Fruit fly (Drosophila melanogaster) whole organism, larva: ENCODE measurements around the gene ATPsynGL.

Experiments used
- noc ChIP-seq: fragments of 200-800 bp; sonication (Bioruptor generic); optimal IDR thresholded peaks from 3 replicates; lab custom pipeline; 2019; ENCODE audit warnings: missing biosample characterization, mild to moderate bottlenecking, missing genetic modification characterization, moderate library complexity

Gene ATPsynGL

DNA sequence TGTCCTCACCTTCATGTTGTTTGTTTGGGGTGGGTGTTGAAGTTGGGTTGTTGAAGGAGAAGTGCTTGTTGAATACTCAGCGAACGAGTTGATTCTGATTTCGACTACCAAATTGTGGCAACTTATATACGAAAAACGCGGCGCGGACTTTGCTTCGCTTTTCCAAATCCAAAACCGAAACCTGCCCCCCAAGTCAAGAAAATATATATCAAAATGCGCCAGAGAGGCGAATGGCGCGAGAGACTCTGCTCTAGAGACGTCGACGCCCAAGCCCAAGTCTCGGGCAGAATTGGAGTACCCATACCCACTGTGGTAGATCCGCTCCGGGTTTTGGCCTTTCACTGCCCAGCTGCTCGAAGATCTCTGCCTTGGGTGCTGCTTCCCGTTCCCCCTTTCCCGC lies 2.3 kb upstream of the ATPsynGL start, which contains the start of gene CG7214:
CG7214 (minus strand) TSS at position 101 of the 400 bp plus-strand sequence.
- TF ChIP-seq noc (tag; lab: Kevin White, UChicago) = no peak

DNA sequence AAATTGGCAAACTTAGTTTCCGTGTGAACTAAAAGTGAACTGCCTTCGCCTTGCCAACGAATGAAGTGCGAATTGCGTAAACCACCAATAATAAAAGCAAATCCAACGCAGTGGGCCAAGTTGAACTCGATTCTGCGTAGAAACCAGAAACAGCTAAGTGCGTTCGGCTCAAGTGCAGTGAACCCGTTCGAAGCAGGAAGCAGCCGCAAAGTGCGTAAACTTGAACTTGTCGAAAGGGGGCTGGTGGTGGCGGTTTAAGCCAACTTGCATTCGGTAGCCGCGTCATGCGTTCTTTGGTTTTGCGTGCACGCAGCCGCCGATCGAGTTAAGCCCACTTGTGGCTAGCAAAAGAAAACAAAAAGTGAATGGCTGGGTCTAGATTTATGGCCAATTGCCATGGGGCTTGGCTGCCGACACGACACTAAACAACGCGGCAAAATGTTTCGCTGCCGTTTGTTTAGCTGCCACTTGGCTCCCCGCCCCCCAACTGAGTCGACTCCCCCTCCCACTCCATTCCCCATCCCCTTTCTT lies 3.6 kb downstream of the ATPsynGL start:
- TF ChIP-seq noc (tag; lab: Kevin White, UChicago) = no peak

DNA sequence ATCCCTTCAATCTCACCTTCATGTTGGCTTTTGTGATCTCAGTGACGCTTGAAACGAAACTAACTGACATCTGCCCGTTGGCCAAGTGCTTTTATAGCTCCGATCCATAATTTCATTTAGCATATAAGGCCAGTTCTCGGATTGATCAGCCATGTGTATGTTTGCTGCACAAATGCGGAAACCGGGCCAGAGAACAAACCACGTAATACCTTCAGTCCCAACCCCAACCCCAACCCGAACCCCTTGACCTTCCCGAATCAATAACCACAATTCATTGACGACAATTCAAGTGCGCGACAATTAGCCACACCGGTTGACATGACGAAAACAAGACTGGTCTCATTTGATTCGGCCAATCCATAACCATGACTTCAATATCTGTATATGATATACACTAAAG lies 6.0 kb downstream of the ATPsynGL start, which contains the start of gene CG7203:
CG7203 (minus strand) TSS at position 101 of the 400 bp plus-strand sequence.
- TF ChIP-seq noc (tag; lab: Kevin White, UChicago) = no peak

DNA sequence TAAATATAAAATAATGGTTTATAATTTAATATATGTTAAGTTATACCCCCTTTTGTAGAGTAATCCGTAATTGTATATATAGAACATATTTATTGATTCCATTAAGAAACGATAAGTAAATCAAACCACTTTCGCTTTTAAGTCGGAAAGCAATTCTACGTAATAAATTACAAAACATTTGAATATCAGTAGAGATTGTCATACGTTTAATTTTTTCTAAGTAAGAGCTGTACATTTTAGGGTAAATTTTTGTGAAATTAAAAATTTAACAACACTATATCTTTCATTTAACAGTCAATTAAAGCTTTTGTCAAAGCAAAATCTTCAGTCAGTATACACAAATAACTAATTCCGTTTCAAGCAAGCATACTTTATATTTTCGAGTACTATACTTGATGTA lies 6.8 kb downstream of the ATPsynGL start, which contains the start of gene CG46025:
CG46025 (plus strand) TSS at position 301 of the 400 bp plus-strand sequence.
- TF ChIP-seq noc (tag; lab: Kevin White, UChicago) = no peak

DNA sequence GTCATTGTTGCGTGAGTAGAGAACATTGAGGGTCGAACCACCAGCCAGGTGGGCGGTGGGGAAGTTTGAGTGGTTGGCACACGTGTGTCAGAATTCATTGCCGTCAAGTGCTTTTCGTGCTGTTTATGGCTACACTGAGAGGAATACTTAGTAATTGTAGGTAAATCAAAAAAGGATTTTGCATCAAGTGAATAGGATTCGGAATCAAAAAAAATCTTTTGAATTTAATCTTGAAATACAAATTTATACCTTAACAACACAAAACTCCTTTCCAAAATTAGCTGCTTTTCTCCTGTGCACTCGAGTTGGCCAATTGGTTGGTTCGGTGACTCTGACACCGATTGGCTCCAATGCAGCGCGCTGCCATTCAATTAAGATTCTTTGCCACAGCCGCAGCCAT lies 7.5 kb downstream of the ATPsynGL start:
- TF ChIP-seq noc (tag; lab: Kevin White, UChicago) = no peak

DNA sequence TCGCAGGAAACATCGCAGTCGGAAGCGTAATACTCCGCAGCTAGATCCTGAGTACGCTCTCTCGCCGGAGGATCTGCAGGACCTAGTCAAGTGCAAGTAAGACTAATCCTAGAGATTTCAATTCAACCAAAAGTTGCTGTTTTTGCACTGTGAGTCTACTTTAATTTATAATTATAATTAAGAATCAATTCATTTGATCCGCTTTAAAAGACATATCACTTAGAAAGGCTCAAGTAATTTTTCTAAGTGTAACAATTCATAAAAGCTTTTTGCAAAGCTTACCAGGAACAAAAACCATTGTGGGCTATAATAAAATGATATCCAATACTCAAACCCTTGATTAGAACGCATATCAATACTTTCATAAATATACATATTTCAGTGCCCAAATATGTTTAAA lies 9.8 kb downstream of the ATPsynGL start:
- TF ChIP-seq noc (tag; lab: Kevin White, UChicago) = no peak

DNA sequence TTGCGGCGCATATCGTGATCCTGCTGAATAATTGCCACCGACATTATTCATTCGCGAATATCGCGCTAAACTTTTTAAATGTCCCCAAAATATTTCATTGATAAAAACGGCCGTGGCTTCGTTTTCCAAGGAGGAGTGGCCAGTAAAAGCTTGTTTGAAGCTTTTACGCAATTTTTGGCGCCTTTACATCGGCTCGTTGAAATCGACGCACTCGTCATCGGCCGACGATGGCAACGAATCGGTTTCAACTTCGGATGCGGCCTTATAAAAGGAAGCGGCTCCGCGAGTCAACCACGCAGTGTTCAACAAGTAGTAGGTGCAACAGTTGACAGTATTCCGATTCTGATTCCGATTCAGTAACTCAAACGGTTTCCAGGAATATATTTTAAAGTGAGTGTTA lies 20.3 kb downstream of the ATPsynGL start, which contains the start of gene CG7191:
CG7191 (plus strand) TSS at position 301 of the 400 bp plus-strand sequence.
- no peak for TF ChIP-seq noc (tag; lab: Kevin White, UChicago)

DNA sequence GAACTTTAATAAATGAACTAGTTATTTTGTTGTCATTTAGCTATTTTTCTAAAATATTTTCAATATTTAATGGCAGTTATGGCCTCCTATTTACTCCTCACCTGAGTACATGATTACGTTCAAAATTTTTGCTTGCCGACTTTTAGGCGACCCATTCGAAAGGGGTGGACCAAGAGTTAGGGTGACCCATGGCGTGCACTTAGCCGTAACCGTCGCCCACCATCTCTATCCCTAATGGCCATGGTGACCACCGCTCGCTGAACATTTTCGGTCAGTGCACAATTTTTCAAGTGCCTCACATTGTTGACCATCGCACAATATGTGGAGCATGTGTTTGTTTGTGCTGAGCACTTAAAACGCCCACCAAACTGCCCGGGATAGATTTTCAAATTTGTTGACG lies 24.8 kb downstream of the ATPsynGL start:
- no peak for TF ChIP-seq noc (tag; lab: Kevin White, UChicago)

DNA sequence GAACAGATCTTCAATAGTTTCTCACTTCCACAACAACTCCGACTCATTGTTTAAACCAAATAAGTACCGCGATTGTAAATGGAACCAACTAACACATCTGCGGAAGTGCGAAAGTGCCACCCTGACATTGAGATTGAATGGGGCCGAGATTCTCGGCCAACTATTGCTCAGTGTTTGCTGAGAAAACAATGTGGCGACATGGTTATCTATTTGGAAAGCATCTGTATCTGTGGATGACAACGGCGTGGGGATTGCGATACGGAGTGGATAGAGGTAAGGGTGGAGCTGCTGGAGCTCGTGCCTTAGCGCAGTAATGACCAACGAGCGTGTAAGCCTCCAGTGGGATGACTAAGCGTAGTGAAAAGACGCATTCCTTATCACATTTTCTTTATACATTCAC lies 28.2 kb downstream of the ATPsynGL start:
- no peak for TF ChIP-seq noc (tag; lab: Kevin White, UChicago)

DNA sequence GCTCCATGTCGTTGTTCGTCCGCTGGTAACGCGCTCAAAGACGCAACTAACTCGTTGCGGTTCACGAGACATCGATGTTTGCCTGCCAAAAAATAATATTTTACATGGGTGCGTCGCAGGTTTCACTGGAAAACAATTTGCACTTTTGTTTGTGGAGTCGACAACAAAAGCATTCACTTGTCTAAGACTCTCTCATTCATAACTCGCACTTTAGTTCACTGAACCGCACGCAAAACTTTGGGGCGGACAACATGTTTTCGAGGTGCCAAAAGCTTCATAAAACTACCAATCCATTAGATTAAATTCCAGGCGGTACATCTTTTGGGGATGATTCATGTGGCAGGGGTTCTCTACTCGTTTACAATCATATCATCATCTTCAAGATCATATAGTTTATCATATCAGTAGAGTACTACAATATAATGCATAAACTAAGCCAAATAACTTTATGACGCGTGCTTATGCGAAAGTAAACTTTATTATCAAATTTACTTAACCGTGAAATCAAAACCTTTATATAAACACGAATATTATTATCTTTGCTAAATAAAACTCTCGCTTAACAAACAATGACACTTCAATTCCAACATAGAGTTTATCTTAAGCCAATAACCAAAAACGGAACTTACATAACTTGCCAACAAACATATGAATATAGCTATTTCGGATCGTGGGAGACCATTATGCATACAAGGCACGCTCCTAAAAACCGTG lies 31.1 kb downstream of the ATPsynGL start, which contains the start of gene CG7179:
CG7179 (minus strand) TSS at position 51 of the 714 bp plus-strand sequence.
- peak; percentile 40 for TF ChIP-seq noc (tag; lab: Kevin White, UChicago)

DNA sequence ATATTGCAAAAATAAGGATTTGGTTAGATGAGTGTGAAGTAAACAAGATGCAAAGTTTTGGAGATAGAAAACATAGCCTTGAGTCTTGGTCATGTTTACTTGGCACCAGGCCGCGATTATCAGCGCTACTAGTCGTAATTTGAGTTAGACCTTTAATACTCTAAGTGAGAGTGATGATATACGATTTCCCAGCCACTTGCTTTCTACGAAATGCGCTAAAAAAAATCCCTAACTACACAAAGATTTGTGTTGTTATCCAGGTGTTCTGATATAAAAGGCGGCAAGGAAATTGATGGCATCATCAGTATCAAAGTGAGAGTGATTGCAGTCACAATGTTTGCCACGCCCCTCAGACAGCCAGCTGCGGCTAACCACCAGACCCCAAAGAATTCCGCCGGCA lies 32.7 kb downstream of the ATPsynGL start, which contains the start of gene Uro:
Uro (plus strand) TSS at position 301 of the 400 bp plus-strand sequence.
- no peak for TF ChIP-seq noc (tag; lab: Kevin White, UChicago)

DNA sequence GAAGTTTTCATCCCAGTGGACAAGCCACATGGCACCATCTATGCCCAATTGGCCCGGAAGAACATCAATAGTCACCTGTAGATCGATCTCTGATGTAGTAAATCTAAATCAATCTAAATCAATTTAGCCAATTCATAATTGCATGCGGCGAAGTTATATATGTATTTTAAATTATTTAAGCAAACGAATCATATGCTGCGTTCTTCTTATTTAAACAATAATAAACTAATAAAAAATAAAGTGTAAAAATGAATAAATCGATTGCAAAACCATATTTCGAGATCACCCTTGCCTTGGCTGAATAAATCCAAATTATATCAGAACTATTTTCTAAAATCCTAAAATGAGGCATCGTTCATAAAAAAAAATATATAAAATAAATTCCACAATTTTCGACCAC lies 34.1 kb downstream of the ATPsynGL start, which contains the start of gene CG7164:
CG7164 (plus strand) TSS at position 301 of the 400 bp plus-strand sequence.
- TF ChIP-seq noc (tag; lab: Kevin White, UChicago) = no peak

DNA sequence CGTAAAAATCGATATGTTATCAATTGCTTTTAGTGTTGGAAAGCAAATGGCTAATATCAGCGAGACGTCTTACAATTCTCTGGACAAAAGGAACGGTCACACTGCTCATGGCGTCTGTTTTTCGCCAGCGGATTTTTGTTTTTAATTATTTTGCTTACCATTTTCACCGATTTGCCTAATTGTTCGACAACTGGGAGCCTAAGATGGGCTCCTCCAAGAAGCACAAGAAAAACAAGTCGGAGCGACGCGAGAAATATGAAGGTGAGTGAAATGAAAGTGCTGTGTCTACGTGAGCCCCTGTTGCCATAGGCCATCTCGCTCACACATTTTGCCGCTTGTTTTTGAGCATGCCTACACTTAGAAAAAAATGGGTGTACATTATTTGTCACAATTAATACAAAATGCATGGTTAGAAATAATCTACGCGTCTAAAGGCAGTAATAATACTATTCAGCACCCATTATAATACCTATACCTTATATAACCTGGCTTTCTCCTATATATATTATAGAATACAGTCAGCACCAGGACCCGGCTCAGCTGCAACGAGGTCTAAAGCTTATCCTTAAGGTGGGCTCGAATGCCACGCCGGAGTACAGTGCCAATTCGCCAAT lies 35.8 kb downstream of the ATPsynGL start, which contains the start of gene Brd7-9:
Brd7-9 (plus strand) TSS at position 78 of the 614 bp plus-strand sequence.
- TF ChIP-seq noc (tag; lab: Kevin White, UChicago) = peak; percentile 15

DNA sequence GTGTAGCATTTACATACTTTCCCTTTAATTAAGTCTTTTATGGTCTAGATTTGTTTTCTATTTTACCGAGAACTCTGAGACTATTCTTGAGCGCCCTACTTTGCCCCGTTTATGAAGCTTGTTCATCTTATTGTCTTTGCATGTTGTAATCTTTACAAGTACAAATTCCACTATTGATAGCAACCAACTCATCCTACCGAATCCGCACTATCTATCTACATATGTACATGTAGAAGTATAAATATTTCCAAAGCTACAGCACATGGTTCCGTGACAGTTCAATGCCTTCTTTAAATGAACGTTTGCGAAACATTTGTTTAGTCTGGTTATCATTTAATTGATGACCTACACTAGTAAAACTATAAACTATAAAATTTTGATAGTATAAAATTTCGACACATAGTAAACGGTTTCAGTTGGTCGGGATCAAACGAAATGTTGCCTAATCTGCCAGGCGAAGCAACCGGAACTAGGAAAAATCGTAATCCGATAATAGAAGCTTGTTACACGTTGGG lies 41.9 kb downstream of the ATPsynGL start:
- no peak for TF ChIP-seq noc (tag; lab: Kevin White, UChicago)

DNA sequence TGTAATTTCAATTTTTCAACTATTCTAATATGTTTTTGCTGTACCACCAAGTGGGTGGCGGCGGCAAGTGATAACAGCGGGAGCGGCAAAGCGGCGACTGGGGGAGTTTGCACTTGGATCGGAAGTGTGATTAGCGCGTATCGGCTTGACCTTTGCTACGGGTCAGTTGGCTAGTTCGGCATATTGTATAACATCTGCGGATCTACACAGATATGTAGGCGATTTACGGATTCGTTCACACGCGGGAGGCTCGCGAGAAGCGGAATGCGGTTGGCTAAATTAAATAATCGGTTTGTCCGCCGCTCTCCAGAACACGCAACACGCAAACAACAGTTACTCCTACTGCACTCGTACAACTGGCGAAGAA lies 43.0 kb downstream of the ATPsynGL start:
- no peak for TF ChIP-seq noc (tag; lab: Kevin White, UChicago)
